Worm (Caenorhabditis elegans): ENCODE data around the gene F23B2.10.
A peak's percentile ranks its signal among the peaks of the same experiment; 100 is the strongest.

F23B2.10 gene

DNA sequence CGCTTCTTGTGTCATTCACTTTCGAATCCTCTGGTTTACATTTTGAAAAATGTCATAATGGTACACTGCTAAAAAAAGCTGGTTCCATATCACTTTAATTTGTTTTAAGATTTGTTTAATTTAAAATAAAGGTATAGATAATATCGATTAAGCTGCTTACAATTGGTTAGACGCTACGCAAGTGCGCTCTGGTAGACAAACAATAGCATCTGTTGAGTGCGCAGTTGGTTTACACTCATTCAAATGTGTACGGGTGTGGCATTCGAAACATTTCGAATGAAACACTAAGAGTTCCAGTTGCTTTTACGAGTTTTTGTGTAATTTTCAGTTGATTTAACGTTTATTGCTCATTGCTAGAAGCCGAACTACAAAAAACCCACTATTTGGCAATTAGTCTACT lies 46.7 kb downstream of the F23B2.10 start:
- TF ChIP-seq nhr-28 (tag; optimal IDR thresholded peaks at IDR 0.05) (no peak), unc-86 (tag; optimal IDR thresholded peaks at IDR 0.05) (no peak), ama-1 (optimal IDR thresholded peaks at IDR 0.05) (no peak), sptf-1 (tag; optimal IDR thresholded peaks at IDR 0.05) (no peak), xbp-1 (tag; optimal IDR thresholded peaks at IDR 0.05) (peak; percentile 26), pqm-1 (tag; optimal IDR thresholded peaks at IDR 0.05) (no peak), Y116A8C.19 (tag; optimal IDR thresholded peaks at IDR 0.05; ENCODE audit: borderline replicate concordance) (no peak), rnt-1 (tag; optimal IDR thresholded peaks at IDR 0.05) (peak; percentile 13), F16B12.6 (tag; optimal IDR thresholded peaks at IDR 0.05) (peak; percentile 17), lin-39 (tag; optimal IDR thresholded peaks at IDR 0.05) (no peak), egl-27 (tag; optimal IDR thresholded peaks at IDR 0.05) (no peak), lin-35 (GFP tag; optimal IDR thresholded peaks at IDR 0.05) (peak; percentile 43 to 66), vab-15 (tag; optimal IDR thresholded peaks at IDR 0.05) (no peak), ztf-11 (tag; optimal IDR thresholded peaks at IDR 0.05) (no peak), unc-130 (tag; optimal IDR thresholded peaks at IDR 0.05) (no peak), hlh-17 (GFP tag; optimal IDR thresholded peaks at IDR 0.05; ENCODE audit: borderline replicate concordance) (no peak), lsy-2 (tag; optimal IDR thresholded peaks at IDR 0.05) (peak; percentile 8 to 57), zag-1 (tag; optimal IDR thresholded peaks at IDR 0.05) (no peak), nhr-85 (tag) (no peak), snpc-4 (tag; optimal IDR thresholded peaks at IDR 0.05) (no peak), mep-1 (tag; optimal IDR thresholded peaks at IDR 0.05) (peak; percentile 65), nhr-20 (tag; optimal IDR thresholded peaks at IDR 0.05) (peak; percentile 5), fkh-10 (GFP tag; optimal IDR thresholded peaks at IDR 0.05) (no peak), ztf-4 (tag; optimal IDR thresholded peaks at IDR 0.05) (no peak), skn-1 (tag; optimal IDR thresholded peaks at IDR 0.05) (peak; percentile 41), swsn-7 (tag; optimal IDR thresholded peaks at IDR 0.05) (no peak), lin-14 (GFP tag; optimal IDR thresholded peaks at IDR 0.05) (peak; percentile 72), ceh-8 (GFP tag; optimal IDR thresholded peaks at IDR 0.05) (no peak), C34B4.2 (tag; optimal IDR thresholded peaks at IDR 0.05) (no peak), aly-2 (tag; optimal IDR thresholded peaks at IDR 0.05) (no peak), ceh-88 (GFP tag; IDR thresholded peaks at IDR 0.05) (no peak), nhr-90 (tag; optimal IDR thresholded peaks at IDR 0.05; ENCODE audit: poor library complexity) (no peak), dsc-1 (tag; optimal IDR thresholded peaks at IDR 0.05) (no peak), efl-1 (optimal IDR thresholded peaks at IDR 0.05) (peak; percentile 36 to 53), efl-1 (GFP tag; optimal IDR thresholded peaks at IDR 0.05 in 1 of 2) (peak; percentile 39 to 51), sup-37 (GFP tag; optimal IDR thresholded peaks at IDR 0.05) (no peak), nhr-76 (tag; optimal IDR thresholded peaks at IDR 0.05) (no peak), nhr-71 (tag; optimal IDR thresholded peaks at IDR 0.05) (peak; percentile 49), nhr-77 (tag; optimal IDR thresholded peaks at IDR 0.05) (peak; percentile 39), C16A3.4 (tag; optimal IDR thresholded peaks at IDR 0.05) (peak; percentile 41), pax-3 (tag; optimal IDR thresholded peaks at IDR 0.05) (no peak), ces-1 (GFP tag; optimal IDR thresholded peaks at IDR 0.05) (no peak), hlh-4 (tag; optimal IDR thresholded peaks at IDR 0.05) (no peak), blmp-1 (tag; optimal IDR thresholded peaks at IDR 0.05) (peak; percentile 57), isw-1 (GFP tag; IDR thresholded peaks at IDR 0.05) (no peak), mef-2 (tag; optimal IDR thresholded peaks at IDR 0.05) (no peak), egl-13 (tag; optimal IDR thresholded peaks at IDR 0.05) (no peak), dpl-1 (GFP tag; optimal IDR thresholded peaks at IDR 0.05) (peak in 2 of 3 experiments; percentile 38 to 64), nhr-237 (tag; optimal IDR thresholded peaks at IDR 0.05) (no peak), snu-23 (GFP tag; optimal IDR thresholded peaks at IDR 0.05) (peak; percentile 48), elt-2 (tag; optimal IDR thresholded peaks at IDR 0.05) (no peak), ceh-82 (tag; optimal IDR thresholded peaks at IDR 0.05) (no peak), ceh-90 (tag; optimal IDR thresholded peaks at IDR 0.05) (no peak), hpl-2 (GFP tag; optimal IDR thresholded peaks at IDR 0.05) (no peak), lin-15B (tag; optimal IDR thresholded peaks at IDR 0.05) (peak; percentile 43)

Measured in whole organism, L1 larva.